Worm (Caenorhabditis elegans): Measurements from ENCODE around the gene unc-96.
A peak's percentile ranks its signal among the peaks of the same experiment; 100 is the strongest.

DNA sequence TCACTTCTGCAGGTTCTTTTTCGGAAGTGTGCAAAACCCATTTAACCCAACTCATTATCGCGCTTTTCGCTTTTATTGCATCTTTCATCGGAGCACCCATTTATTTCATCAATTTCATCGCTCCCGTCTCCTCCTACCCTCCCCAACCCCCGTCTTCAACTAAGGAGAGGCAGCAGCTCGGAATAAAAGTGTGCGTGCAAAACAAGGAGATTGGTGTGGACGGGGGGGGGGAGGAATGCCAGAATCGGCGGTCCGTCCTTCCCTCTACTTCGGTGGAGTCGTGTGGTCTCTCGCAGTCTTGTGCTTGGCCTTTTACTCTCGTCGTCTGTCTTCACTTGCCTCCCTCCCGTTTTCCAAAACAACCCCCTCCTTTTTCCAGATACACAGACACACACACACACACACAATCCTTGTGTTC, 19.7 kb downstream of the unc-96 start:
- TF ChIP-seq flt-1 (GFP tag; IDR thresholded peaks at IDR 0.05) = peak; percentile 73
- TF ChIP-seq med-1 (GFP tag; optimal IDR thresholded peaks at IDR 0.05; ENCODE audit: insufficient read depth) = no peak
- peak; percentile 58; the same call in 1 of the 2 replicates for TF ChIP-seq ztf-23 (GFP tag; IDR thresholded peaks at IDR 0.05)
- no peak for TF ChIP-seq T22C8.4 (GFP tag; IDR thresholded peaks at IDR 0.05)
- TF ChIP-seq ref-1 (GFP tag; conservative IDR thresholded peaks at IDR 0.05) = no peak
- no peak for TF ChIP-seq ztf-29 (GFP tag; IDR thresholded peaks at IDR 0.05)
